Fruit fly (Drosophila melanogaster): Measurements from ENCODE around the gene CG11836.

DNA sequence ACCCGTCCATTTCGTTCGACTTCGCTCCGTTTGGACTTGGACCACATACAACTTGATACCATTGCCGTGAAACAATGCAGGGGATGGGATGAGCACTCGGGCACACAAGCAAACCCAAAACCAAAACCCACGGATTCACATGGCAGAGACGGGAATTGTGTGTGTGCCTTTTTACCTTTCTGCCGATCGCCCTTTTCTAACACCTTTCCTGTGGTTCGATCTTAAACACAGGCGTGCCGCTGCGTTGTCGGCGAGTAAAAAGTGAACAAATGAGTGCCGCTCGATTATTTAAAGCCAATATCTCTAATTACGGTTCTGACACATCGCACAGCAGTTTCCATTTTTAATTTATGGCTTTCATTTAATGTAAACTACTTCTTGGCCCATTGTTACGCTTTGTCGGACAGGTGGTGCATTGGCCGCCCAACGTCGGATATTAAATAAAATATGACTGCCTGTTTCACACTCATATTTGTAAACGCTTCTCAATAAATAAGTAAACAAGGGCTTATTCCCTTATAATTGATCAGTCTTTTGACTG is 6.4 kb downstream of the CG11836 start:
- TF ChIP-seq psq (optimal IDR thresholded peaks at IDR 0.05) (no peak), Sin3A (optimal IDR thresholded peaks at IDR 0.05) (no peak), Myc (optimal IDR thresholded peaks at IDR 0.05) (no peak), insv (optimal IDR thresholded peaks at IDR 0.05) (no peak), h (optimal IDR thresholded peaks at IDR 0.05) (no peak)
